Worm (Caenorhabditis elegans) whole organism, late embryonic: Measurements from ENCODE around the gene C04G6.4.

Experiments
- T23F11.4 ChIP-seq: fragments of 200-800 bp; sonication (Bioruptor generic); optimal IDR thresholded peaks from 2 replicates; lab custom pipeline; 2018; ENCODE audit warnings: mild to moderate bottlenecking, missing genetic modification characterization, missing compliant biosample characterization
- fkh-10 ChIP-seq: fragments of 150-350 bp; optimal IDR thresholded peaks from 2 replicates; lab custom pipeline; 2014; ENCODE audit warnings: missing biosample characterization, missing genetic modification reagents, missing genetic modification characterization
- pha-4 ChIP-seq: fragments of 150-350 bp; optimal IDR thresholded peaks from 2 replicates; lab custom pipeline; 2018; ENCODE audit warnings: missing biosample characterization, missing genetic modification reagents, missing genetic modification characterization

DNA sequence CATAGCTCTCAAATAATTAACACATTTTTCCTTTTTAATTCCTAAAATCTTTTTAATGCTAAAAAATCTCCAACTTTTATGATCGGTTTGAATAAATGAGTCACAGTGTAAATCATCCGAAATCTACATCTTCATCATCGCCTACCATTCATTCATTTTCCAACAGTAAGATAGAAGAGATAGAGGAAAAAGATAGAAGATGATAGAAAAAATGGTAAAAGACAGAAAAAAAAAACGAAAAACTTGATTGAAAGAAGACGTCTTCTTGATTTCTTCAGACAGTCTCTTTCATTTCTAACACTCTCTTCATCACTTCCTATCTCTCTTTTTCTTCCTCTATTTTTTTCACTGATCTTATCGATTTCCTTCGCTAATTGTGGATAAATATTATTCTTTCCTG is 19.9 kb upstream of the C04G6.4 start:
- TF ChIP-seq pha-4 (tag; lab: Kevin White, UChicago) = no peak
- TF ChIP-seq fkh-10 (GFP tag; lab: Kevin White, UChicago) = no peak
- no peak for TF ChIP-seq T23F11.4 (GFP tag; lab: Kevin White, UChicago)
